Fruit fly (Drosophila melanogaster): Measurements from ENCODE around the gene AMPdeam.

DNA sequence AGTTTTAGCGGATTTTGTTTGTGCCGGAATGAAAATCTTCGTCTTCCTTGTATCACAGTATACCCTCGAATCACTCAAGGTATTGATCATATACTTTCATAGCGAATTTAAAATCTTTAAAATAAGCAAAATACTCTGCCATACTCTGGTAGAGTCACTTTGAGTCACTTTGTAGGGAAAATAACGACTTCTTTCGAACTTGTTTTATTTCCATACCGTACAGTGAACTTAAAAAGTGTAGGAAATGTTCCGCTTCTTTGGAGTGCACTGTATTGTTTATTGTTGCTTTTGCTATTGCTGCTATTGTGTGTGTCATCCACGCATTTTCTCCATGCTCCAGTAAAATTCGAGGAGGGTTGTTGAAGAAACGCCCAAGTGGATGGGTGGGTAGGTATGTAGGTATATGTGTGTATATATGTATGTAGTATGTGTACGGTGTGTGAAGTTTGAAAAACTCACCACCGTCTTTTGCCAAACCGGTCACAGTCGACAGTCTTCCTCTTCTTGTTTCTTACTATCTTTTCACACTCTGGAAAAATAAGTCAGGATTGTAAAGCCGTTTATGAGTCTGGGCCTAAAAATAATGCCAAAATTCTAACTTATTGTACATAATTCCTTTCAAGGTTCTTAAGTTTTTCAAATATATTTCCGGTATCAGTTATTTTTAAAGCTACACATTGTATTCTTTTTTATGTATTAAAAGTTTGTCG, 56.5 kb downstream of the AMPdeam start:
- no peak for TF ChIP-seq CG8159 (tag; optimal IDR thresholded peaks at IDR 0.05)
- TF ChIP-seq CG13204 (GFP tag; optimal IDR thresholded peaks at IDR 0.05): no peak

Measured in whole organism, pupa.